Fruit fly (Drosophila melanogaster): ENCODE measurements around the gene CG17375.
A peak's percentile ranks its signal among the peaks of the same experiment; 100 is the strongest.

Gene CG17375

DNA sequence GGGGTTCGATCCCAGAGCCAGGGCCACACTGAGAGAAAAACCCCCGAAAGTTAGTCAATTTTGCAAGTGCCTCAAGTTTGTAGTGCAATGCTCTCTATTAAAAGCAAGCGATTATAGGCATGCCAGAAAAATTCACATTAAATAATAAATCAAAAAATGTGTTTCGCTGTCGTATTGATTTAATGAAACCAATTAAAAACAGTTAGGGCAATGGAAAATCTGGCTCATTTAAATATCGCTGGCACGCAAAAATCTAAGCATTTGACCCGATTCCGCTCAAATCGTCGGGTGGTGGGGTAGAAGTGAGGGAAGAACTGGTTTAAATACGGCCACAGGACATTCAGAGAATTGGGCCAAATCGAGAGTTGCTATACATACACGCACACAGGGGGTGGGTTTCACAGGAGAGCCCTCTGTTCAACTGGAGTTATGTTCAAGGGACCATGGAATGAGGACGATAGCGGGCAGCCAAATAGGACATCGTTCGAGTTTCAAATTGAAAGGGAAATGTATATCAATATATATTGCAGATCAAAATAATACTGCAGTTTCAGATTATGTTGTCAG, 10.6 kb downstream of the CG17375 start:
- TF ChIP-seq kay (GFP tag; ENCODE audit: borderline replicate concordance), result peak; percentile 46
- TF ChIP-seq CG11617 (GFP tag; optimal IDR thresholded peaks at IDR 0.05), result no peak
- no peak for TF ChIP-seq CG5204 (GFP tag; optimal IDR thresholded peaks at IDR 0.05)

DNA sequence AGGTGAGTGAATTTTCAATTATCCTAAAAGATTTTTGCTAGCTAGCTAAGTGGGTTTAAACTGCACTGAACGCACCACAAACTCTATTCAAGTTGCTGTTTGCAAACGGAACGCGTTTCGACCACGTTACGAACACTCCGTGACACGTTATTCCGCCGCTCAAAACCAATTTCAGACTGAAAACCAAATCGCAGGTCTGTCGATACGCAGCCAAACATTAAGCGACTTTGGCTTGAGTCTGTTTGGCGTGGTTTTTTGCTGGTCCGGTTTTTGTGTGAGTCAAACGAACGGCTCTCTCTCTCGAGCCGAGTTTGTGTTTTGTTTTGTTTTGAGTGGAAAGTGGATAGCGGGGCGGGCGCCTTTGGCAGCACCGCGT, 11.2 kb downstream of the CG17375 start:
- TF ChIP-seq CG5204 (GFP tag; optimal IDR thresholded peaks at IDR 0.05), result no peak
- peak; percentile 30 for TF ChIP-seq bab1 (GFP tag; optimal IDR thresholded peaks at IDR 0.05)
- TF ChIP-seq kay (GFP tag; ENCODE audit: borderline replicate concordance), result no peak
- TF ChIP-seq toe (GFP tag; optimal IDR thresholded peaks at IDR 0.05), result no peak
- no peak for TF ChIP-seq CG14711 (tag; optimal IDR thresholded peaks at IDR 0.05)

DNA sequence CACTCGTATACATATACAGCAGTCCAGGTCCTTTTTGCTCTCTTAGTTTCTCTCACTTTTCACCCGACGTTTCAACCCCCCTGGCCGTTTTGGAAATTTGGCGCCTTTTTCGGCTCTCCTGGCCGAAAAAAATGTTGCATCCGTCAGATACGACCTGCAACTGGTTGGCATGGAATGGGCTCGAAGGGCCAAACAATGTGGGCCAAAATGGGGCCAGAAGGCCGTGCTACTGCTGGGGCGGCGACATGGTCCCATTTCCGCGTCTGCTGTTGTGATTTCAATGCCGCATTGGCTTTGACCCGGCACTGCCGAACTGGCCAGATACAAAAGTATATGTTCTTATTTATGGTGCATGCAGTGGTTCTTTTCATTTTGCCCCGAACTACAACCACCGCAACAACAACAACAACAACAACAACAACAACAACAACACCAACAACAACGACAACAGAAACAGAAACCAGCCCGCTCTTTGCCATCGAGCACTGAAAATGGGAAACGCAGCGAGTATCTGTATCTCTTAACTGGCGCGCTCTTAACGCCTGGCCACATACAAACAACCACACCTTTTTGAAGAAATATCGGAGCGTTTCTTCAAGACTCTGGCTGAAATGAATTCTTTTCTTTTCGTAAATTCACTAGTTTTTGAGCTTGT, 11.7 kb downstream of the CG17375 start:
- TF ChIP-seq cnc (optimal IDR thresholded peaks at IDR 0.05) (no peak), kay (GFP tag; ENCODE audit: borderline replicate concordance) (no peak), Mnt (GFP tag; optimal IDR thresholded peaks at IDR 0.05) (no peak), cic (GFP tag; optimal IDR thresholded peaks at IDR 0.05) (no peak), CG7101 (tag; optimal IDR thresholded peaks at IDR 0.05) (no peak), toe (GFP tag; optimal IDR thresholded peaks at IDR 0.05) (no peak), Crg-1 (GFP tag; optimal IDR thresholded peaks at IDR 0.05) (no peak), ovo (GFP tag; optimal IDR thresholded peaks at IDR 0.05) (no peak), CG14711 (tag; optimal IDR thresholded peaks at IDR 0.05) (no peak), CG33017 (tag; optimal IDR thresholded peaks at IDR 0.05) (no peak), Hr96 (GFP tag; optimal IDR thresholded peaks at IDR 0.05) (no peak), CG11617 (GFP tag; optimal IDR thresholded peaks at IDR 0.05) (no peak), CG7045 (GFP tag; optimal IDR thresholded peaks at IDR 0.05) (no peak), pad (GFP tag; optimal IDR thresholded peaks at IDR 0.05) (no peak)

DNA sequence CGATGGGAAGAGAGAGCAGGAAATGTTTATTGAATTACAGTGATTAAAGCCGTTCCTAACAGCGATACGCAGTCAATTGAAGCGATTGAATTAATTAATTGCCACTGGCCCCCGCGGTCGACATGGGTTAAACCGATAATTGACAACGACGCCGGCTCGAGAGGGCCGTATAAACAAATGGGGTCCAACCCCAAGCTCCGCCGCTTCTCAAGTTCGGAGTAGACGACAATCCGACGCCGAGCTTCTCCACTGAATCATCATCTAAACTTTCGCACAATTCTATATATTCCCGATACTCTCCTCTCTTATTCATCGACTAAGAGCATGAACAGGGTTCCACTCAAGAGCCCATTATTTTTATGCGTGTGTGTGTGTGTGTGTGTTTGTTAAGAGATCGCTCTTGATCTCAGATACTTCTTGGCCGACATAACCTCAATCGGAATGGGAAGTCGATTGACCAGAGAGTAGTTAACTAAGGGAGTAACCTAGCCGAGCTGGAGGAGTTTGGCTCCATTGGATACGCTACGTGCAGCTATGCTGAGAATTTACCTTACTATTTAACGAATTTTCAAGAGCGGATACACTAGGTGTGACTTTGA, 13.6 kb downstream of the CG17375 start:
- no peak for TF ChIP-seq CG11617 (GFP tag; optimal IDR thresholded peaks at IDR 0.05)
- peak; percentile 79 for TF ChIP-seq kay (GFP tag; ENCODE audit: borderline replicate concordance)
- TF ChIP-seq CG7045 (GFP tag; optimal IDR thresholded peaks at IDR 0.05), result no peak
- no peak for TF ChIP-seq Hr96 (GFP tag; optimal IDR thresholded peaks at IDR 0.05)
- peak; percentile 6 for TF ChIP-seq cic (GFP tag; optimal IDR thresholded peaks at IDR 0.05)
- no peak for TF ChIP-seq tj (GFP tag; optimal IDR thresholded peaks at IDR 0.05)
- TF ChIP-seq cnc (optimal IDR thresholded peaks at IDR 0.05), result no peak
- TF ChIP-seq CG14711 (tag; optimal IDR thresholded peaks at IDR 0.05), result no peak
- TF ChIP-seq CG1620 (GFP tag; optimal IDR thresholded peaks at IDR 0.05), result no peak
- TF ChIP-seq Crg-1 (GFP tag; optimal IDR thresholded peaks at IDR 0.05), result no peak
- no peak for TF ChIP-seq CG7101 (tag; optimal IDR thresholded peaks at IDR 0.05)
- no peak for TF ChIP-seq ovo (GFP tag; optimal IDR thresholded peaks at IDR 0.05)
- TF ChIP-seq pad (GFP tag; optimal IDR thresholded peaks at IDR 0.05), result no peak
- no peak for TF ChIP-seq Mnt (GFP tag; optimal IDR thresholded peaks at IDR 0.05)
- TF ChIP-seq CG33017 (tag; optimal IDR thresholded peaks at IDR 0.05), result no peak
- TF ChIP-seq Clk (GFP tag; optimal IDR thresholded peaks at IDR 0.05), result no peak
- TF ChIP-seq CG5204 (GFP tag; optimal IDR thresholded peaks at IDR 0.05), result no peak
- peak; percentile 11 for TF ChIP-seq CG12768 (GFP tag; optimal IDR thresholded peaks at IDR 0.05)
- TF ChIP-seq bab1 (GFP tag; optimal IDR thresholded peaks at IDR 0.05), result no peak
- no peak for TF ChIP-seq toe (GFP tag; optimal IDR thresholded peaks at IDR 0.05)

DNA sequence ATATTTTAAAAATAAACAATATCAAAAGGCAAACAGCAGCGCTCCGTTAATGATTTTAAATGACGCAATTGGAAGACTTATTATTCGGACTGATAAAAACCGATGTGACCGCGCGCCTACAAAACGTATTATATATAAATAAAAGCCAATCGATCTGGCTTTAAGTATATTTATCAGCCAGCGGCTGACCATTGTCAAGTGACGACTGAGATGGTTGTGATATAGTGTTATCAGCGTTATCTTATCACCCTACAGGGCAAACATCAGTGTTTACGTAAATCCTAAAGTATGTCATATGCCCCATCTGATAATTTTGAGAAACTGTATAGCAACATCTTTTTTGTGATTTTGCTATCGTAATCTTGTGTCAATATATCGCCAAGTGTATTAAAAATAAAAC, 16.2 kb downstream of the CG17375 start:
- no peak for TF ChIP-seq pad (GFP tag; optimal IDR thresholded peaks at IDR 0.05)
- peak; percentile 31 for TF ChIP-seq CG33017 (tag; optimal IDR thresholded peaks at IDR 0.05)
- TF ChIP-seq CG12768 (GFP tag; optimal IDR thresholded peaks at IDR 0.05), result peak; percentile 48
- TF ChIP-seq CG7045 (GFP tag; optimal IDR thresholded peaks at IDR 0.05), result peak; percentile 5
- peak; percentile 94 for TF ChIP-seq kay (GFP tag; ENCODE audit: borderline replicate concordance)
- TF ChIP-seq toe (GFP tag; optimal IDR thresholded peaks at IDR 0.05), result no peak
- TF ChIP-seq cic (GFP tag; optimal IDR thresholded peaks at IDR 0.05), result peak; percentile 80
- TF ChIP-seq CG5204 (GFP tag; optimal IDR thresholded peaks at IDR 0.05), result peak; percentile 23

DNA sequence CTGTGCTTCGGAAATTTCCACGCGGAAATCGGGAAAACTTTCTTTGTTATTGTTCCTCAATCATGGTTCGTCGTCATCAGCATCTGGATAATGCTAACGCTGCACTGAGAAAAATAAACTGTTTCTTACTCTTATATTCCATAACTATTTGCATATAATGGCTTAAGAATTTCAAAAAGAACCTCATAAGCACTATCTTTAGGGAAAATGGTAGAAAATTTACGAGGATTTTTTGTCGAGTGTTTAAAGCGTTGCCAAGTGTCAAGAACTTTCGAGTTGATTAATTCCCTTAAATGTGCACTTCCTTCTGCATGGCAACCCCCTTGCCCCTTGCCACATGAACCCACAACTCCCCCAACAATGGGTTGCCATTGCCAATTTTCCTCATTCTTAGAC, 17.6 kb downstream of the CG17375 start:
- TF ChIP-seq CG1620 (GFP tag; optimal IDR thresholded peaks at IDR 0.05), result no peak
- TF ChIP-seq Hr96 (GFP tag; optimal IDR thresholded peaks at IDR 0.05), result no peak
- TF ChIP-seq cnc (optimal IDR thresholded peaks at IDR 0.05), result no peak
- TF ChIP-seq toe (GFP tag; optimal IDR thresholded peaks at IDR 0.05), result no peak
- TF ChIP-seq bab1 (GFP tag; optimal IDR thresholded peaks at IDR 0.05), result no peak
- no peak for TF ChIP-seq CG12768 (GFP tag; optimal IDR thresholded peaks at IDR 0.05)
- TF ChIP-seq Crg-1 (GFP tag; optimal IDR thresholded peaks at IDR 0.05), result no peak
- no peak for TF ChIP-seq CG11617 (GFP tag; optimal IDR thresholded peaks at IDR 0.05)
- TF ChIP-seq cic (GFP tag; optimal IDR thresholded peaks at IDR 0.05), result no peak
- no peak for TF ChIP-seq CG14711 (tag; optimal IDR thresholded peaks at IDR 0.05)
- TF ChIP-seq CG7045 (GFP tag; optimal IDR thresholded peaks at IDR 0.05), result no peak
- no peak for TF ChIP-seq CG33017 (tag; optimal IDR thresholded peaks at IDR 0.05)
- TF ChIP-seq CG7101 (tag; optimal IDR thresholded peaks at IDR 0.05), result no peak
- TF ChIP-seq pad (GFP tag; optimal IDR thresholded peaks at IDR 0.05), result no peak
- TF ChIP-seq tj (GFP tag; optimal IDR thresholded peaks at IDR 0.05), result no peak

All from whole organism, adult.